Fruit fly (Drosophila melanogaster): Measurements from ENCODE around the gene swm.
A peak's percentile ranks its signal among the peaks of the same experiment; 100 is the strongest.

swm gene

DNA sequence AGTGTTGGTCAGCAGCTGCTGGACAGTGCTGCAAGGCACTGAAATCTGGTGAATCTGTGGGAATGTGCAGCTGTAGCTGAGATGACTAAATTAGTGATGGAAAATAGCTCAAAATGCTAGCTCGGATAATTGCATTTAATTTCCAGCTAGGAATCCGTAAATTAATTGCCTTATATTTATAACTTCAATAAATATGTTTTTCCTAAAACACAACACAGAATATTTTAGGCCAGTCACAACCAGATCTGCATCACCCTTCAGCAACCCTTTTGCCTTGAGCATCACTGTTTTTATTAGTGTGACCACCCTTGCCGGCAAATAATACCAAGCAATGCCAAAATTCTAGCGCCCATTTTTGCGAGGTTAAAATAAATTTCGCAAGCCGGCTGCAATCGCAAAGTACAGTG is 48.3 kb upstream of the swm start, which contains the start of gene Hs2st (continued):
- TF ChIP-seq CG8944 (GFP tag; optimal IDR thresholded peaks at IDR 0.05) (peak; percentile 95), cato (GFP tag; optimal IDR thresholded peaks at IDR 0.05; ENCODE audit: borderline replicate concordance) (peak; percentile 94), PHDP (tag; optimal IDR thresholded peaks at IDR 0.05) (peak; percentile 86), Bteb2 (GFP tag; optimal IDR thresholded peaks at IDR 0.05) (peak; percentile 95), NFAT (GFP tag; IDR thresholded peaks at IDR 0.05) (peak; percentile 93), fd96Cb (tag; optimal IDR thresholded peaks at IDR 0.05) (peak; percentile 86), dysf (GFP tag; IDR thresholded peaks at IDR 0.05) (peak; percentile 94), luna (GFP tag; optimal IDR thresholded peaks at IDR 0.05) (peak; percentile 83), CG6654 (GFP tag; optimal IDR thresholded peaks at IDR 0.05) (peak; percentile 69), CG13775 (GFP tag; optimal IDR thresholded peaks at IDR 0.05) (peak; percentile 96), Xrp1 (GFP tag; IDR thresholded peaks at IDR 0.05) (peak; percentile 94), gfzf (GFP tag; optimal IDR thresholded peaks at IDR 0.05) (peak; percentile 82), tap (tag; optimal IDR thresholded peaks at IDR 0.05) (peak; percentile 72), aop (GFP tag; IDR thresholded peaks at IDR 0.05) (peak; percentile 80), YL-1 (GFP tag; optimal IDR thresholded peaks at IDR 0.05) (peak; percentile 87), CG9727 (GFP tag; optimal IDR thresholded peaks at IDR 0.05) (peak; percentile 89), nerfin-1 (tag; optimal IDR thresholded peaks at IDR 0.05) (peak; percentile 98), Oli (tag; optimal IDR thresholded peaks at IDR 0.05) (peak; percentile 85), Dp (GFP tag; optimal IDR thresholded peaks at IDR 0.05) (peak; percentile 67), Myb (GFP tag; optimal IDR thresholded peaks at IDR 0.05) (peak; percentile 85), sqz (GFP tag; optimal IDR thresholded peaks at IDR 0.05) (peak; percentile 88), CG10462 (GFP tag; optimal IDR thresholded peaks at IDR 0.05) (peak; percentile 89), tin (GFP tag; optimal IDR thresholded peaks at IDR 0.05) (peak; percentile 95), Fer1 (GFP tag; optimal IDR thresholded peaks at IDR 0.05) (peak; percentile 93), CG18599 (GFP tag; optimal IDR thresholded peaks at IDR 0.05) (peak; percentile 91), CG1024 (GFP tag; IDR thresholded peaks at IDR 0.05) (peak; percentile 59; the same call in 1 of the 2 replicates), HLH54F (GFP tag; optimal IDR thresholded peaks at IDR 0.05) (peak; percentile 97), CG10366 (GFP tag; IDR thresholded peaks at IDR 0.05) (peak; percentile 93), CG1233 (GFP tag; optimal IDR thresholded peaks at IDR 0.05) (peak; percentile 83), Atf-2 (GFP tag; optimal IDR thresholded peaks at IDR 0.05) (peak; percentile 96), CG13123 (GFP tag; optimal IDR thresholded peaks at IDR 0.05) (peak; percentile 90), ham (GFP tag; IDR thresholded peaks at IDR 0.05) (peak; percentile 81), h (optimal IDR thresholded peaks at IDR 0.05) (no peak), fd102C (GFP tag; optimal IDR thresholded peaks at IDR 0.05) (peak; percentile 27), Med (GFP tag) (peak; percentile 99), CG34224 (GFP tag; IDR thresholded peaks at IDR 0.05; ENCODE audit: partially characterized antibody) (no peak), H2.0 (GFP tag; IDR thresholded peaks at IDR 0.05) (peak; percentile 90), MBD-R2 (GFP tag; IDR thresholded peaks at IDR 0.05) (peak; percentile 98), CG12744 (GFP tag; optimal IDR thresholded peaks at IDR 0.05) (peak; percentile 92), CG2120 (GFP tag; optimal IDR thresholded peaks at IDR 0.05) (peak; percentile 98), CG17912 (GFP tag; optimal IDR thresholded peaks at IDR 0.05) (peak; percentile 57), kni (GFP tag; optimal IDR thresholded peaks at IDR 0.05) (peak; percentile 76), CG3726 (GFP tag; IDR thresholded peaks at IDR 0.05) (peak; percentile 91; the same call in 2 of the 3 replicates), CG2889 (GFP tag; IDR thresholded peaks at IDR 0.05) (peak; percentile 90), shn (GFP tag; optimal IDR thresholded peaks at IDR 0.05) (peak; percentile 97), Hmx (GFP tag; optimal IDR thresholded peaks at IDR 0.05) (peak; percentile 83), CG9797 (GFP tag; optimal IDR thresholded peaks at IDR 0.05) (peak; percentile 84), chn (GFP tag; optimal IDR thresholded peaks at IDR 0.05) (peak; percentile 95), CG15073 (GFP tag; optimal IDR thresholded peaks at IDR 0.05) (peak; percentile 80), Oaz (GFP tag; IDR thresholded peaks at IDR 0.05) (peak; percentile 87), dan (GFP tag; IDR thresholded peaks at IDR 0.05) (peak; percentile 85), cwo (GFP tag; optimal IDR thresholded peaks at IDR 0.05) (peak; percentile 75)

Data from whole organism, embryonic.